Fruit fly (Drosophila melanogaster) S2 (cell line): ENCODE data around the gene CG34299.

Experiments used
- CG8478 ChIP-seq: fragments of >200 bp; optimal IDR thresholded peaks from 2 replicates; lab custom pipeline; 2018
- CTCF ChIP-seq, 2 experiments: fragments of >200 bp; optimal IDR thresholded peaks; 2 replicates each; lab custom pipeline; 2018

The CG34299 gene

dm6 chr3R:30288362-30289055, 39.1 kb downstream of the CG34299 start:
- TF ChIP-seq CTCF (optimal IDR thresholded peaks at IDR 0.05; lab: Kevin White, UChicago) (no peak), CG8478 (lab: Kevin White, UChicago) (no peak)

- TF ChIP-seq CTCF (optimal IDR thresholded peaks at IDR 0.05; lab: Kevin White, UChicago) (no peak), CG8478 (lab: Kevin White, UChicago) (no peak)
Observed at dm6 chr3R:30289056-30289734, 39.8 kb downstream of the CG34299 start.

dm6 chr3R:30293478-30294122, 44.2 kb downstream of the CG34299 start:
- no peak for TF ChIP-seq CTCF (optimal IDR thresholded peaks at IDR 0.05; lab: Kevin White, UChicago)
- no peak for TF ChIP-seq CG8478 (lab: Kevin White, UChicago)

dm6 chr3R:30294603-30295002, 45.2 kb downstream of the CG34299 start:
- peak; percentile 59 to 65 for TF ChIP-seq CTCF (optimal IDR thresholded peaks at IDR 0.05; lab: Kevin White, UChicago)
- no peak for TF ChIP-seq CG8478 (lab: Kevin White, UChicago)

dm6 chr3R:30295022-30295421, 45.6 kb downstream of the CG34299 start:
- TF ChIP-seq CG8478 (lab: Kevin White, UChicago) (no peak), CTCF (optimal IDR thresholded peaks at IDR 0.05; lab: Kevin White, UChicago) (no peak)

- TF ChIP-seq CG8478 (lab: Kevin White, UChicago) (no peak), CTCF (optimal IDR thresholded peaks at IDR 0.05; lab: Kevin White, UChicago) (no peak)
Observed at dm6 chr3R:30296035-30296434, 46.7 kb downstream of the CG34299 start.

- no peak for TF ChIP-seq CTCF (optimal IDR thresholded peaks at IDR 0.05; lab: Kevin White, UChicago)
- no peak for TF ChIP-seq CG8478 (lab: Kevin White, UChicago)
Observed at dm6 chr3R:30296840-30297239, 47.5 kb downstream of the CG34299 start.

- TF ChIP-seq CTCF (optimal IDR thresholded peaks at IDR 0.05; lab: Kevin White, UChicago) (no peak), CG8478 (lab: Kevin White, UChicago) (no peak)
Observed at dm6 chr3R:30297652-30298051, 48.3 kb downstream of the CG34299 start.
